Worm (Caenorhabditis elegans) whole organism, L2 larva: Measurements from ENCODE around the gene Y11D7A.5.

Source experiments
- aly-2 ChIP-seq: fragments of 150-350 bp; optimal IDR thresholded peaks from 2 replicates; lab custom pipeline; 2014; ENCODE audit warnings: missing biosample characterization, missing genetic modification characterization
- lin-39 ChIP-seq: fragments of 150-350 bp; optimal IDR thresholded peaks from 2 replicates; lab custom pipeline; 2014; ENCODE audit warnings: missing biosample characterization, missing genetic modification reagents, missing genetic modification characterization
- nhr-21 ChIP-seq: fragments of 150-350 bp; optimal IDR thresholded peaks from 2 replicates; lab custom pipeline; 2014; ENCODE audit warnings: missing biosample characterization, missing genetic modification characterization
- nhr-25 ChIP-seq: fragments of 150-350 bp; sonication (generic microtip); optimal IDR thresholded peaks from 3 replicates; lab custom pipeline; 2014; ENCODE audit warnings: missing biosample characterization, missing genetic modification characterization
- sma-9 ChIP-seq, 2 experiments: fragments of 150-350 bp in 1 of 2; sonication (generic microtip) in 1 of 2; optimal IDR thresholded peaks; 2 replicates each; lab custom pipeline; 2014 to 2016; ENCODE audit warnings: missing genetic modification characterization in 2 of 2, mild to moderate bottlenecking in 1 of 2, missing biosample characterization in 1 of 2, missing compliant biosample characterization in 1 of 2, missing genetic modification reagents in 1 of 2, moderate library complexity in 1 of 2
- unc-62 ChIP-seq: fragments of 150-350 bp; optimal IDR thresholded peaks from 2 replicates; lab custom pipeline; 2014; ENCODE audit warnings: missing biosample characterization, missing genetic modification reagents, missing genetic modification characterization

- TF ChIP-seq unc-62 (GFP tag; lab: Kevin White, UChicago): no peak
- no peak for TF ChIP-seq aly-2 (tag; lab: Kevin White, UChicago)
- TF ChIP-seq nhr-25 (tag; lab: Kevin White, UChicago): no peak
- TF ChIP-seq nhr-21 (tag; lab: Kevin White, UChicago): no peak
- no peak for TF ChIP-seq sma-9 (GFP tag; optimal IDR thresholded peaks at IDR 0.05; lab: Kevin White, UChicago)
- TF ChIP-seq sma-9 (tag; optimal IDR thresholded peaks at IDR 0.05; lab: Kevin White, UChicago): no peak
- TF ChIP-seq lin-39 (tag; lab: Kevin White, UChicago): no peak
Measured at ce11 chrIV:9227650-9228049, 17.7 kb downstream of the Y11D7A.5 start.
